Fruit fly (Drosophila melanogaster): ENCODE measurements around the gene grn.
A peak's percentile ranks its signal among the peaks of the same experiment; 100 is the strongest.

grn gene

dm6 chr3R:8206628-8207275 lies 25.5 kb upstream of the grn start (continued):
- peak; percentile 37 for TF ChIP-seq CG10209 (GFP tag; optimal IDR thresholded peaks at IDR 0.05)
- TF ChIP-seq Dref (GFP tag; IDR thresholded peaks at IDR 0.05) = no peak
- TF ChIP-seq fru (optimal IDR thresholded peaks at IDR 0.05) = no peak
- TF ChIP-seq tx (GFP tag; optimal IDR thresholded peaks at IDR 0.05) = no peak
- peak; percentile 52 for TF ChIP-seq CG12659 (GFP tag; optimal IDR thresholded peaks at IDR 0.05)
- no peak for TF ChIP-seq CG2116 (GFP tag; optimal IDR thresholded peaks at IDR 0.05)
- TF ChIP-seq ro (GFP tag; IDR thresholded peaks at IDR 0.05) = no peak
- TF ChIP-seq D (optimal IDR thresholded peaks at IDR 0.05) = no peak
- peak; percentile 21 for TF ChIP-seq D (GFP tag; optimal IDR thresholded peaks at IDR 0.05)
- peak; percentile 49 for TF ChIP-seq org-1 (GFP tag; optimal IDR thresholded peaks at IDR 0.05)
- no peak for TF ChIP-seq CG17568 (GFP tag; optimal IDR thresholded peaks at IDR 0.05)
- TF ChIP-seq Dip2 (GFP tag; IDR thresholded peaks at IDR 0.05) = no peak
- TF ChIP-seq en (GFP tag; optimal IDR thresholded peaks at IDR 0.05) = no peak
- peak; percentile 57; the same call in 1 of the 2 replicates for TF ChIP-seq Atf6 (GFP tag; IDR thresholded peaks at IDR 0.05)
- no peak for TF ChIP-seq CG7987 (GFP tag; optimal IDR thresholded peaks at IDR 0.05)
- 0 out of 3 replicates have a peak, but pooled peaks have one; percentile 27 for TF ChIP-seq Dbx (GFP tag; IDR thresholded peaks at IDR 0.05)
- TF ChIP-seq GATAe (GFP tag; conservative IDR thresholded peaks at IDR 0.05) = peak; percentile 74
- peak; percentile 52 for TF ChIP-seq dmrt11E (tag; optimal IDR thresholded peaks at IDR 0.05)
- no peak for TF ChIP-seq MBD-R2 (GFP tag; IDR thresholded peaks at IDR 0.05)
- TF ChIP-seq psq (GFP tag; optimal IDR thresholded peaks at IDR 0.05) = no peak
- peak; percentile 68 for TF ChIP-seq Oli (tag; optimal IDR thresholded peaks at IDR 0.05)
- no peak for TF ChIP-seq Drgx (GFP tag; IDR thresholded peaks at IDR 0.05)
- no peak for TF ChIP-seq CG10959 (GFP tag; IDR thresholded peaks at IDR 0.05)
- TF ChIP-seq wek (GFP tag; optimal IDR thresholded peaks at IDR 0.05) = no peak
- no peak for TF ChIP-seq CG12104 (GFP tag; optimal IDR thresholded peaks at IDR 0.05)
- peak; percentile 30; the same call in 1 of the 2 replicates for TF ChIP-seq ssp (GFP tag; IDR thresholded peaks at IDR 0.05)
- TF ChIP-seq luna (GFP tag; optimal IDR thresholded peaks at IDR 0.05) = no peak
- TF ChIP-seq vnd (GFP tag; IDR thresholded peaks at IDR 0.05; ENCODE audit: partially characterized antibody) = 0 out of 3 replicates have a peak, but pooled peaks have one; percentile 36
- TF ChIP-seq CG7271 (tag; optimal IDR thresholded peaks at IDR 0.05) = no peak
- TF ChIP-seq CG10267 (tag; optimal IDR thresholded peaks at IDR 0.05) = peak; percentile 24
- TF ChIP-seq caup (GFP tag; optimal IDR thresholded peaks at IDR 0.05; ENCODE audit: severe bottlenecking) = peak; percentile 10
- no peak for TF ChIP-seq CG14965 (GFP tag; optimal IDR thresholded peaks at IDR 0.05; ENCODE audit: borderline replicate concordance)
- TF ChIP-seq Fer2 (tag; optimal IDR thresholded peaks at IDR 0.05) = no peak
- no peak for TF ChIP-seq TFAM (GFP tag; optimal IDR thresholded peaks at IDR 0.05)
- TF ChIP-seq CG5245 (GFP tag; optimal IDR thresholded peaks at IDR 0.05) = no peak
- TF ChIP-seq unpg (GFP tag; optimal IDR thresholded peaks at IDR 0.05) = peak; percentile 60
- TF ChIP-seq CG4328 (GFP tag; optimal IDR thresholded peaks at IDR 0.05) = no peak
- TF ChIP-seq al (GFP tag; IDR thresholded peaks at IDR 0.05) = no peak
- peak; percentile 53 for TF ChIP-seq Dek (tag; optimal IDR thresholded peaks at IDR 0.05)
- no peak for TF ChIP-seq CG17186 (GFP tag; optimal IDR thresholded peaks at IDR 0.05)
- TF ChIP-seq lilli (GFP tag; optimal IDR thresholded peaks at IDR 0.05) = peak; percentile 55
- no peak for TF ChIP-seq Dp (GFP tag; optimal IDR thresholded peaks at IDR 0.05)
- TF ChIP-seq CG8089 (GFP tag; optimal IDR thresholded peaks at IDR 0.05) = no peak
- peak; percentile 76 for TF ChIP-seq grau (tag; optimal IDR thresholded peaks at IDR 0.05)
- TF ChIP-seq Ada2b (GFP tag; IDR thresholded peaks at IDR 0.05) = no peak
- TF ChIP-seq CG4707 (GFP tag; optimal IDR thresholded peaks at IDR 0.05) = no peak
- TF ChIP-seq pzg (GFP tag; optimal IDR thresholded peaks at IDR 0.05) = no peak
- no peak for TF ChIP-seq da (GFP tag; optimal IDR thresholded peaks at IDR 0.05)
- TF ChIP-seq h (optimal IDR thresholded peaks at IDR 0.05) = no peak
- TF ChIP-seq cas (GFP tag; IDR thresholded peaks at IDR 0.05) = no peak
- TF ChIP-seq aop (GFP tag; IDR thresholded peaks at IDR 0.05) = no peak

Data from whole organism, embryonic.